Fruit fly (Drosophila melanogaster): ENCODE measurements around the gene CG12477.
A peak's percentile ranks its signal among the peaks of the same experiment; 100 is the strongest.

Gene CG12477

dm6 chr3L:18672203-18672602, 50.9 kb downstream of the CG12477 start:
- TF ChIP-seq dsf (GFP tag; optimal IDR thresholded peaks at IDR 0.05; ENCODE audit: borderline replicate concordance) = no peak
- TF ChIP-seq Hr83 (GFP tag; optimal IDR thresholded peaks at IDR 0.05; ENCODE audit: poor library complexity, severe bottlenecking) = peak; percentile 58
- no peak for TF ChIP-seq jim (GFP tag; optimal IDR thresholded peaks at IDR 0.05)
- TF ChIP-seq tai (GFP tag; optimal IDR thresholded peaks at IDR 0.05) = no peak
- peak; percentile 25 for TF ChIP-seq CG32264 (GFP tag; optimal IDR thresholded peaks at IDR 0.05)
- no peak for TF ChIP-seq dl (GFP tag; optimal IDR thresholded peaks at IDR 0.05; ENCODE audit: insufficient read depth in 1 of 2, partially characterized antibody in 2 of 2)
- TF ChIP-seq N (GFP tag; optimal IDR thresholded peaks at IDR 0.05) = no peak
- no peak for TF ChIP-seq Abd-B (GFP tag; optimal IDR thresholded peaks at IDR 0.05)
- TF ChIP-seq OdsH (GFP tag; optimal IDR thresholded peaks at IDR 0.05) = peak; percentile 63
- TF ChIP-seq Mio (GFP tag; optimal IDR thresholded peaks at IDR 0.05) = no peak
- no peak for TF ChIP-seq Dif (GFP tag; optimal IDR thresholded peaks at IDR 0.05; ENCODE audit: partially characterized antibody)
- TF ChIP-seq fru (GFP tag; optimal IDR thresholded peaks at IDR 0.05) = peak; percentile 64
- TF ChIP-seq Hnf4 (GFP tag; optimal IDR thresholded peaks at IDR 0.05) = no peak
- TF ChIP-seq h (GFP tag; optimal IDR thresholded peaks at IDR 0.05) = peak; percentile 75
- no peak for TF ChIP-seq sv (GFP tag; optimal IDR thresholded peaks at IDR 0.05)
- TF ChIP-seq foxo (GFP tag; optimal IDR thresholded peaks at IDR 0.05) = peak in 1 of 2 experiments; percentile 73
- TF ChIP-seq GATAd (GFP tag; optimal IDR thresholded peaks at IDR 0.05) = no peak
- TF ChIP-seq CG9705 (GFP tag; optimal IDR thresholded peaks at IDR 0.05) = peak; percentile 41
- peak; percentile 40 for TF ChIP-seq HLH106 (tag; optimal IDR thresholded peaks at IDR 0.05)
- peak; percentile 42 for TF ChIP-seq Jra (GFP tag; optimal IDR thresholded peaks at IDR 0.05)
- TF ChIP-seq Hr78 (GFP tag; optimal IDR thresholded peaks at IDR 0.05) = no peak
- TF ChIP-seq pan (optimal IDR thresholded peaks at IDR 0.05) = no peak
- peak; percentile 76 for TF ChIP-seq br (GFP tag; optimal IDR thresholded peaks at IDR 0.05)
- peak; percentile 52 for TF ChIP-seq Sp1 (GFP tag; optimal IDR thresholded peaks at IDR 0.05)
- no peak for TF ChIP-seq dmrt93B (GFP tag; optimal IDR thresholded peaks at IDR 0.05)
- no peak for TF ChIP-seq CrebA (GFP tag; optimal IDR thresholded peaks at IDR 0.05; ENCODE audit: borderline replicate concordance)
- TF ChIP-seq sage (GFP tag; optimal IDR thresholded peaks at IDR 0.05) = no peak
- TF ChIP-seq woc (GFP tag; optimal IDR thresholded peaks at IDR 0.05) = peak; percentile 5
- TF ChIP-seq rgr (GFP tag; optimal IDR thresholded peaks at IDR 0.05) = peak; percentile 77
- peak; percentile 53 for TF ChIP-seq ey (GFP tag; optimal IDR thresholded peaks at IDR 0.05)
- no peak for TF ChIP-seq lola (GFP tag; optimal IDR thresholded peaks at IDR 0.05)
- no peak for TF ChIP-seq Rel (GFP tag; optimal IDR thresholded peaks at IDR 0.05)
- peak; percentile 60 for TF ChIP-seq Rel (tag; optimal IDR thresholded peaks at IDR 0.05)
- TF ChIP-seq Myc (optimal IDR thresholded peaks at IDR 0.05) = no peak
- TF ChIP-seq brk (GFP tag; optimal IDR thresholded peaks at IDR 0.05) = peak; percentile 8
- TF ChIP-seq psq (GFP tag; optimal IDR thresholded peaks at IDR 0.05) = peak; percentile 68
- TF ChIP-seq Vsx2 (GFP tag; optimal IDR thresholded peaks at IDR 0.05; ENCODE audit: partially characterized antibody) = no peak
- no peak for TF ChIP-seq usp (GFP tag; optimal IDR thresholded peaks at IDR 0.05)
- TF ChIP-seq Dfd (GFP tag; optimal IDR thresholded peaks at IDR 0.05) = no peak

Measured in whole organism, wandering third instar larva.